Fruit fly (Drosophila melanogaster) whole organism, embryonic: ENCODE data around the gene AspRS-m.

Experiments used
- ATbp ChIP-seq: fragments of 200-800 bp; sonication (Bioruptor generic); optimal IDR thresholded peaks from 2 replicates; lab custom pipeline; 2017; ENCODE audit warnings: missing biosample characterization, mild to moderate bottlenecking, missing genetic modification characterization, missing genetic modification reagents
- B-H2 ChIP-seq: fragments of 200-800 bp; sonication (Bioruptor generic); optimal IDR thresholded peaks from 2 replicates; lab custom pipeline; 2018; ENCODE audit warnings: missing biosample characterization, mild to moderate bottlenecking, missing genetic modification characterization
- CG10543 ChIP-seq: fragments of 200-800 bp; sonication (Bioruptor generic); optimal IDR thresholded peaks from 3 replicates; lab custom pipeline; 2017; ENCODE audit warnings: missing biosample characterization, mild to moderate bottlenecking, missing genetic modification characterization, moderate library complexity
- CG10959 ChIP-seq: fragments of 200-800 bp; sonication (Bioruptor generic); IDR thresholded peaks from 2 replicates; pipeline ENCODE4 v1.3.6; 2022; ENCODE audit warnings: missing biosample characterization, missing genetic modification characterization
- CG12071 ChIP-seq: fragments of 200-800 bp; sonication (Bioruptor generic); optimal IDR thresholded peaks from 3 replicates; lab custom pipeline; 2018; ENCODE audit warnings: missing biosample characterization, mild to moderate bottlenecking, missing genetic modification characterization
- CG12744 ChIP-seq: fragments of 200-800 bp; sonication (Bioruptor generic); optimal IDR thresholded peaks from 2 replicates; lab custom pipeline; 2016; ENCODE audit warnings: missing biosample characterization, missing genetic modification characterization
- CG14710 ChIP-seq: fragments of 200-800 bp; sonication (Bioruptor generic); optimal IDR thresholded peaks from 3 replicates; lab custom pipeline; 2019; ENCODE audit warnings: missing biosample characterization, mild to moderate bottlenecking, missing genetic modification characterization, moderate library complexity
- CG17385 ChIP-seq: fragments of 200-800 bp; sonication (Bioruptor generic); optimal IDR thresholded peaks from 3 replicates; lab custom pipeline; 2018; ENCODE audit warnings: missing biosample characterization, mild to moderate bottlenecking, missing genetic modification characterization
- CG18599 ChIP-seq: fragments of 200-800 bp; sonication (Bioruptor generic); optimal IDR thresholded peaks from 3 replicates; lab custom pipeline; 2017; ENCODE audit warnings: missing biosample characterization, missing genetic modification characterization, mild to moderate bottlenecking, moderate library complexity, missing genetic modification reagents
- CG2116 ChIP-seq: fragments of 200-800 bp; sonication (Bioruptor generic); optimal IDR thresholded peaks from 3 replicates; lab custom pipeline; 2018; ENCODE audit warnings: missing biosample characterization, mild to moderate bottlenecking, missing genetic modification characterization
- CG2678 ChIP-seq: fragments of 200-800 bp; sonication (Bioruptor generic); optimal IDR thresholded peaks from 3 replicates; lab custom pipeline; 2019; ENCODE audit warnings: missing biosample characterization, mild to moderate bottlenecking, missing genetic modification characterization, moderate library complexity
- CG3281 ChIP-seq: fragments of 200-800 bp; sonication (Bioruptor generic); optimal IDR thresholded peaks from 3 replicates; lab custom pipeline; 2017; ENCODE audit warnings: missing biosample characterization, mild to moderate bottlenecking, missing genetic modification characterization
- CG34376 ChIP-seq: fragments of 200-800 bp; sonication (Bioruptor generic); optimal IDR thresholded peaks from 2 replicates; lab custom pipeline; 2018; ENCODE audit warnings: missing biosample characterization, mild to moderate bottlenecking, missing genetic modification characterization
- CG3847 ChIP-seq: fragments of 200-800 bp; sonication (Bioruptor generic); IDR thresholded peaks from 2 replicates; pipeline ENCODE4 v1.3.6; 2022; ENCODE audit warnings: missing biosample characterization, missing genetic modification characterization
- CG4820 ChIP-seq: fragments of 200-800 bp; sonication (Bioruptor generic); optimal IDR thresholded peaks from 3 replicates; lab custom pipeline; 2016; ENCODE audit warnings: missing biosample characterization, missing genetic modification characterization
- CG7745 ChIP-seq: fragments of 200-800 bp; sonication (Bioruptor generic); optimal IDR thresholded peaks from 2 replicates; lab custom pipeline; 2018; ENCODE audit warnings: missing biosample characterization, mild to moderate bottlenecking, missing genetic modification characterization, moderate library complexity
- Doc2 ChIP-seq: fragments of 200-800 bp; sonication (Bioruptor generic); IDR thresholded peaks from 2 replicates; pipeline ENCODE4 v1.3.6; 2022; ENCODE audit warnings: missing biosample characterization, missing genetic modification characterization
- Ets65A ChIP-seq: fragments of 200-800 bp; sonication (Bioruptor generic); peaks from one replicate; lab custom pipeline; 2016; ENCODE audit warnings: missing biosample characterization, missing genetic modification characterization
- Fer2 ChIP-seq: fragments of 200-800 bp; sonication (Bioruptor generic); optimal IDR thresholded peaks from 2 replicates; lab custom pipeline; 2018; ENCODE audit warnings: missing biosample characterization, mild to moderate bottlenecking, missing genetic modification characterization, moderate library complexity
- HLH54F ChIP-seq: fragments of 200-800 bp; sonication (Bioruptor generic); optimal IDR thresholded peaks from 3 replicates; lab custom pipeline; 2016; ENCODE audit warnings: missing biosample characterization, missing genetic modification characterization
- Hand ChIP-seq: fragments of 200-800 bp; sonication (Bioruptor generic); optimal IDR thresholded peaks from 2 replicates; lab custom pipeline; 2017; ENCODE audit warnings: mild to moderate bottlenecking, missing biosample characterization, missing genetic modification reagents, missing genetic modification characterization
- Hey ChIP-seq: fragments of 200-800 bp; sonication (Bioruptor generic); optimal IDR thresholded peaks from 3 replicates; lab custom pipeline; 2018; ENCODE audit warnings: missing biosample characterization, mild to moderate bottlenecking, missing genetic modification characterization
- HmgZ ChIP-seq: fragments of 200-800 bp; sonication (Bioruptor generic); optimal IDR thresholded peaks from 2 replicates; lab custom pipeline; 2018; ENCODE audit warnings: missing biosample characterization, mild to moderate bottlenecking, missing genetic modification characterization
- Lim3 ChIP-seq: fragments of 200-800 bp; sonication (Bioruptor generic); IDR thresholded peaks from 2 replicates; pipeline ENCODE4 v1.3.6; 2022; ENCODE audit warnings: missing biosample characterization, missing genetic modification characterization
- Med ChIP-seq: fragments of 200-800 bp; sonication (Bioruptor generic); peaks from one replicate; lab custom pipeline; 2016; ENCODE audit warnings: missing biosample characterization, missing genetic modification characterization, mild to moderate bottlenecking, inconsistent platforms, moderate library complexity
- Neu2 ChIP-seq: fragments of 200-800 bp; sonication (Bioruptor generic); optimal IDR thresholded peaks from 3 replicates; lab custom pipeline; 2016; ENCODE audit warnings: missing biosample characterization, missing genetic modification characterization, borderline replicate concordance
- Pdp1 ChIP-seq, 2 experiments: fragments of 200-800 bp; sonication (Bioruptor generic); optimal IDR thresholded peaks; 3 replicates each; lab custom pipeline; 2016; ENCODE audit warnings: missing biosample characterization in 2 of 2, missing genetic modification characterization in 2 of 2, mild to moderate bottlenecking in 1 of 2, moderate library complexity in 1 of 2
- Taf1 ChIP-seq: fragments of 200-800 bp; sonication (Bioruptor generic); IDR thresholded peaks from 2 replicates; pipeline ENCODE4 v1.3.6; 2022; ENCODE audit warnings: missing biosample characterization, missing genetic modification characterization
- chinmo ChIP-seq: fragments of 200-800 bp; sonication (Bioruptor generic); IDR thresholded peaks from 4 replicates; pipeline ENCODE4 v1.3.6; 2022; ENCODE audit warnings: missing biosample characterization, missing genetic modification characterization; ENCODE audit not compliant: partially characterized antibody
- crp ChIP-seq, 2 experiments: fragments of 200-800 bp; sonication (Bioruptor generic); optimal IDR thresholded peaks; 2 replicates in 1 of 2; 3 replicates in 1 of 2; lab custom pipeline; 2017; ENCODE audit warnings: missing biosample characterization in 2 of 2, missing genetic modification characterization in 2 of 2, mild to moderate bottlenecking in 1 of 2, moderate library complexity in 1 of 2
- cwo ChIP-seq: fragments of 200-800 bp; sonication (Bioruptor generic); optimal IDR thresholded peaks from 3 replicates; lab custom pipeline; 2017; ENCODE audit warnings: missing biosample characterization, missing genetic modification characterization, mild to moderate bottlenecking, moderate library complexity, missing genetic modification reagents
- da ChIP-seq: fragments of 200-800 bp; sonication (Bioruptor generic); optimal IDR thresholded peaks from 2 replicates; lab custom pipeline; 2016; ENCODE audit warnings: missing biosample characterization, missing genetic modification characterization
- dysf ChIP-seq: fragments of 200-800 bp; sonication (Bioruptor generic); IDR thresholded peaks from 3 replicates; pipeline ENCODE4 v1.3.6; 2022; ENCODE audit warnings: missing biosample characterization, missing genetic modification characterization
- ems ChIP-seq: fragments of 200-800 bp; sonication (Bioruptor generic); optimal IDR thresholded peaks from 3 replicates; lab custom pipeline; 2016; ENCODE audit warnings: missing biosample characterization, missing genetic modification characterization
- exex ChIP-seq: fragments of 200-800 bp; sonication (Bioruptor generic); optimal IDR thresholded peaks from 4 replicates; lab custom pipeline; 2018; ENCODE audit warnings: missing biosample characterization, mild to moderate bottlenecking, missing genetic modification characterization, moderate library complexity
- grn ChIP-seq: fragments of 200-800 bp; sonication (Bioruptor generic); optimal IDR thresholded peaks from 3 replicates; lab custom pipeline; 2017; ENCODE audit warnings: missing biosample characterization, missing genetic modification characterization
- gsb-n ChIP-seq: fragments of 200-800 bp; sonication (Bioruptor generic); optimal IDR thresholded peaks from 3 replicates; lab custom pipeline; 2018; ENCODE audit warnings: missing biosample characterization, mild to moderate bottlenecking, missing genetic modification characterization
- kni ChIP-seq: fragments of 200-800 bp; sonication (Bioruptor generic); optimal IDR thresholded peaks from 3 replicates; lab custom pipeline; 2017; ENCODE audit warnings: mild to moderate bottlenecking, missing biosample characterization, missing genetic modification reagents, missing genetic modification characterization
- luna ChIP-seq: fragments of 200-800 bp; sonication (Bioruptor generic); optimal IDR thresholded peaks from 2 replicates; lab custom pipeline; 2016; ENCODE audit warnings: missing biosample characterization, missing genetic modification characterization
- mirr ChIP-seq: fragments of 200-800 bp; sonication (Bioruptor generic); optimal IDR thresholded peaks from 3 replicates; lab custom pipeline; 2018; ENCODE audit warnings: missing biosample characterization, mild to moderate bottlenecking, missing genetic modification characterization
- schlank ChIP-seq: fragments of 200-800 bp; sonication (Bioruptor generic); optimal IDR thresholded peaks from 2 replicates; lab custom pipeline; 2018; ENCODE audit warnings: missing biosample characterization, mild to moderate bottlenecking, missing genetic modification characterization
- sd ChIP-seq: fragments of 200-800 bp; sonication (Bioruptor generic); optimal IDR thresholded peaks from 3 replicates; lab custom pipeline; 2018; ENCODE audit warnings: missing biosample characterization, mild to moderate bottlenecking, missing genetic modification characterization, moderate library complexity
- sens ChIP-seq: fragments of 200-800 bp; sonication (Bioruptor generic); peaks from one replicate; lab custom pipeline; 2016; ENCODE audit warnings: missing biosample characterization, missing genetic modification characterization
- sens-2 ChIP-seq: fragments of 200-800 bp; sonication (Bioruptor generic); IDR thresholded peaks from 2 replicates; pipeline ENCODE4 v1.3.6; 2022; ENCODE audit warnings: missing biosample characterization, missing genetic modification characterization
- sim ChIP-seq: fragments of 200-800 bp; sonication (Bioruptor generic); IDR thresholded peaks from 2 replicates; pipeline ENCODE4 v1.3.6; 2022; ENCODE audit warnings: missing biosample characterization, missing genetic modification characterization
- slbo ChIP-seq: fragments of 200-800 bp; sonication (Bioruptor generic); IDR thresholded peaks from 2 replicates; pipeline ENCODE4 v1.3.6; 2022; ENCODE audit warnings: missing biosample characterization, missing genetic modification characterization
- sug ChIP-seq: fragments of 200-800 bp; optimal IDR thresholded peaks from 2 replicates; lab custom pipeline; 2019; ENCODE audit warnings: missing biosample characterization, mild to moderate bottlenecking, missing genetic modification characterization, moderate library complexity
- yki ChIP-seq: fragments of >200 bp; optimal IDR thresholded peaks from 3 replicates; lab custom pipeline; 2018

AspRS-m gene

dm6 chr2L:16789880-16790279 lies 37.0 kb upstream of the AspRS-m start:
- TF ChIP-seq CG7745, result peak; percentile 26
- no peak for TF ChIP-seq Doc2 (GFP tag; lab: Robert Waterston, UW)
- no peak for TF ChIP-seq chinmo
- TF ChIP-seq exex (tag; lab: Kevin White, UChicago), result peak; percentile 78
- peak; percentile 68 for TF ChIP-seq mirr (GFP tag; lab: Kevin White, UChicago)
- TF ChIP-seq ems (GFP tag; lab: Kevin White, UChicago), result no peak
- no peak for TF ChIP-seq schlank (tag; lab: Kevin White, UChicago)
- TF ChIP-seq CG12071 (GFP tag; lab: Kevin White, UChicago), result no peak
- no peak for TF ChIP-seq slbo (GFP tag; lab: Robert Waterston, UW)
- TF ChIP-seq Lim3, result no peak
- TF ChIP-seq CG3847 (GFP tag; lab: Robert Waterston, UW), result no peak
- TF ChIP-seq Taf1 (GFP tag; lab: Robert Waterston, UW), result no peak
- no peak for TF ChIP-seq CG2116
- peak; percentile 80 for TF ChIP-seq sug (tag; lab: Kevin White, UChicago)
- TF ChIP-seq CG10959 (GFP tag; lab: Robert Waterston, UW), result no peak
- no peak for TF ChIP-seq da (GFP tag; lab: Kevin White, UChicago)
- no peak for TF ChIP-seq HLH54F (GFP tag; lab: Kevin White, UChicago)
- no peak for TF ChIP-seq gsb-n
- TF ChIP-seq cwo (GFP tag; lab: Kevin White, UChicago), result peak; percentile 87
- no peak for TF ChIP-seq ATbp (GFP tag; lab: Kevin White, UChicago)
- TF ChIP-seq crp (GFP tag; optimal IDR thresholded peaks at IDR 0.05; lab: Kevin White, UChicago), result no peak
- TF ChIP-seq sd (tag; lab: Kevin White, UChicago), result peak; percentile 9
- no peak for TF ChIP-seq Neu2 (GFP tag; lab: Kevin White, UChicago)
- TF ChIP-seq, all 482 proteins: peak for 6

DNA sequence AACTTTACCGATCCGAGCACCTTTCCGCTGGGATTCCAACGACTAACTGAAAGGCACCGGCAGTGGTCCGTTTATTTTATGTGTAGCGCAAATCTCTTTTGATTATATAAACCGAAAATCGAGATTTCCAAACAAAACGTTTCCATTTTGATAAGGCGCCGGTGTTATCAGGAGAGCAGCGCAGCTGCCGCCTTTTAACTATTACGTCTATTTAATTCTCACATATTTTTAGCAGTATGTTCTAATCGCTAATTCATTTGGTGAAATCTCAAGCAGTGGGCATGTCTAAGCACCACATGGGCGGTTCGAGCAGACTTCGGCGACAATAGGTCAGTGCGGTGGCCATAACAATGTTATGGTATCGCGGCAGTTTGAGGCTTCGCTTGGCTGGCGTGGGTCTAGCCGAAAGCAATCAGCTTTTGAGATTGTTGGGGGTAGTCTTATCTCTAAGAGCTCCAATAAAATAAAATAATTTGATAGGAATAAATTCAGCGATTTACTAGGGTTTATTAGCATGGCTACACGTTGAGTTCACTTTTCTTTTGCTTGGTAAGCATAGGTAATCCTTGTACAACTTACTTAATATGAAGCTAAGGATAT lies 36.1 kb upstream of the AspRS-m start, which contains the start of gene Cyt-b5-r:
TSS of gene Cyt-b5-r (minus strand) at position 51 of the 600 bp plus-strand sequence.
- TF ChIP-seq chinmo (0 out of 4 replicates have a peak, but pooled peaks have one; percentile 42), dysf (GFP tag; lab: Robert Waterston, UW) (no peak), CG34376 (GFP tag; lab: Kevin White, UChicago) (peak; percentile 96), CG2678 (peak; percentile 31), sens (peak; percentile 18), Med (peak; percentile 17), luna (GFP tag; lab: Kevin White, UChicago) (no peak), sim (no peak), Pdp1 (GFP tag; optimal IDR thresholded peaks at IDR 0.05; lab: Kevin White, UChicago) (peak in 1 of 2 experiments; percentile 98), kni (no peak), yki (lab: Kevin White, UChicago) (no peak), CG14710 (tag; lab: Kevin White, UChicago) (no peak), exex (tag; lab: Kevin White, UChicago) (peak; percentile 94), Hand (peak; percentile 26), sug (tag; lab: Kevin White, UChicago) (peak; percentile 100), Hey (peak; percentile 27), HmgZ (tag; lab: Kevin White, UChicago) (peak; percentile 33), sd (tag; lab: Kevin White, UChicago) (peak; percentile 58), sens-2 (0 out of 2 replicates have a peak, but pooled peaks have one; percentile 6), CG3281 (GFP tag; lab: Kevin White, UChicago) (peak; percentile 1), grn (GFP tag; lab: Kevin White, UChicago) (peak; percentile 62), Ets65A (GFP tag; lab: Kevin White, UChicago) (peak; percentile 66), mirr (GFP tag; lab: Kevin White, UChicago) (peak; percentile 91), CG18599 (GFP tag; lab: Kevin White, UChicago) (peak; percentile 2), Fer2 (no peak), CG4820 (GFP tag; lab: Kevin White, UChicago) (no peak), CG10543 (peak; percentile 89), CG17385 (GFP tag; lab: Kevin White, UChicago) (peak; percentile 26), CG12744 (GFP tag; lab: Kevin White, UChicago) (no peak), slbo (GFP tag; lab: Robert Waterston, UW) (no peak), B-H2 (GFP tag; lab: Kevin White, UChicago) (peak; percentile 34)
